Fruit fly (Drosophila melanogaster) Kc167 (cell line): ENCODE results near the gene Nedd4.

Source experiments
- Myc ChIP-seq: fragments of >200 bp; optimal IDR thresholded peaks from 2 replicates; lab custom pipeline; 2017; ENCODE audit warnings: missing external identifiers
- Sin3A ChIP-seq: fragments of >200 bp; optimal IDR thresholded peaks from 2 replicates; lab custom pipeline; 2018; ENCODE audit warnings: missing external identifiers
- h ChIP-seq: fragments of >200 bp; optimal IDR thresholded peaks from 3 replicates; lab custom pipeline; 2018; ENCODE audit warnings: missing external identifiers
- insv ChIP-seq: fragments of >200 bp; optimal IDR thresholded peaks from 3 replicates; lab custom pipeline; 2018; ENCODE audit warnings: missing external identifiers
- psq ChIP-seq: fragments of >200 bp; optimal IDR thresholded peaks from 2 replicates; lab custom pipeline; 2017; ENCODE audit warnings: missing external identifiers
- ttk ChIP-seq: sonication (Bioruptor generic); optimal IDR thresholded peaks from 2 replicates; lab custom pipeline; 2017; ENCODE audit warnings: missing external identifiers

The Nedd4 gene

dm6 chr3L:17513893-17514616 is 15.8 kb upstream of the Nedd4 start, which contains the start of the genes U4-U6-60K and CG7564:
Gene U4-U6-60K, minus strand, starts transcription at chr3L:17513912.
Gene CG7564, plus strand, starts transcription at chr3L:17514298.
- TF ChIP-seq ttk (lab: Kevin White, UChicago), result no peak
- TF ChIP-seq Myc, result no peak
- no peak for TF ChIP-seq Sin3A
- no peak for TF ChIP-seq h (lab: Kevin White, UChicago)
- no peak for TF ChIP-seq insv (lab: Kevin White, UChicago)
- TF ChIP-seq psq, result no peak

dm6 chr3L:17530471-17531149 is 729 bp downstream of the Nedd4 start:
- no peak for TF ChIP-seq h (lab: Kevin White, UChicago)

dm6 chr3L:17531397-17531796 is 1.5 kb downstream of the Nedd4 start:
- no peak for TF ChIP-seq insv (lab: Kevin White, UChicago)
- no peak for TF ChIP-seq ttk (lab: Kevin White, UChicago)

dm6 chr3L:17532197-17532596 is 2.3 kb downstream of the Nedd4 start:
- TF ChIP-seq Myc (no peak), insv (lab: Kevin White, UChicago) (no peak)

- TF ChIP-seq h (lab: Kevin White, UChicago), result no peak
- no peak for TF ChIP-seq insv (lab: Kevin White, UChicago)
- TF ChIP-seq ttk (lab: Kevin White, UChicago), result no peak
- TF ChIP-seq Myc, result no peak
- TF ChIP-seq psq, result no peak
- TF ChIP-seq Sin3A, result no peak
Observed at dm6 chr3L:17532898-17533700, 3.2 kb downstream of the Nedd4 start.

dm6 chr3L:17533745-17534144 is 3.9 kb downstream of the Nedd4 start:
- TF ChIP-seq ttk (lab: Kevin White, UChicago) (no peak), h (lab: Kevin White, UChicago) (no peak), Myc (no peak), Sin3A (no peak), insv (lab: Kevin White, UChicago) (no peak), psq (no peak)

- no peak for TF ChIP-seq ttk (lab: Kevin White, UChicago)
- no peak for TF ChIP-seq h (lab: Kevin White, UChicago)
- TF ChIP-seq Sin3A, result no peak
- TF ChIP-seq psq, result no peak
- TF ChIP-seq insv (lab: Kevin White, UChicago), result no peak
- no peak for TF ChIP-seq Myc
Observed at dm6 chr3L:17534396-17534795, 4.5 kb downstream of the Nedd4 start.

dm6 chr3L:17535768-17536167 is 5.9 kb downstream of the Nedd4 start:
- TF ChIP-seq h (lab: Kevin White, UChicago), result no peak
- no peak for TF ChIP-seq Myc
- TF ChIP-seq Sin3A, result no peak
- no peak for TF ChIP-seq ttk (lab: Kevin White, UChicago)
- TF ChIP-seq psq, result no peak
- TF ChIP-seq insv (lab: Kevin White, UChicago), result no peak

dm6 chr3L:17538250-17538649 is 8.4 kb downstream of the Nedd4 start:
- TF ChIP-seq psq (no peak), h (lab: Kevin White, UChicago) (no peak), ttk (lab: Kevin White, UChicago) (no peak), Myc (no peak), insv (lab: Kevin White, UChicago) (no peak), Sin3A (no peak)

dm6 chr3L:17538907-17539306 is 9.0 kb downstream of the Nedd4 start:
- TF ChIP-seq Myc, result no peak
- TF ChIP-seq ttk (lab: Kevin White, UChicago), result no peak
- TF ChIP-seq insv (lab: Kevin White, UChicago), result no peak
- no peak for TF ChIP-seq Sin3A
- TF ChIP-seq psq, result no peak
- no peak for TF ChIP-seq h (lab: Kevin White, UChicago)

- TF ChIP-seq Sin3A (no peak), h (lab: Kevin White, UChicago) (no peak), psq (no peak), insv (lab: Kevin White, UChicago) (no peak), Myc (no peak), ttk (lab: Kevin White, UChicago) (no peak)
Observed at dm6 chr3L:17540004-17540403, 10.1 kb downstream of the Nedd4 start.

dm6 chr3L:17549049-17549876 is 19.4 kb downstream of the Nedd4 start, which contains the start of the genes Jon74E and CG7542:
Gene Jon74E, minus strand, starts transcription at chr3L:17549127.
Gene CG7542, plus strand, starts transcription at chr3L:17549826.
- TF ChIP-seq Myc, result no peak
- TF ChIP-seq insv (lab: Kevin White, UChicago), result no peak
